Fruit fly (Drosophila melanogaster) whole organism, wandering third instar larva: ENCODE results near the gene cad.
A peak's percentile ranks its signal among the peaks of the same experiment; 100 is the strongest.

Experiments used
- Abd-B ChIP-seq: fragments of >200 bp; optimal IDR thresholded peaks from 2 replicates; lab custom pipeline; 2017; ENCODE audit warnings: missing biosample characterization, missing genetic modification characterization
- CG32264 ChIP-seq: fragments of 200-800 bp; sonication (Bioruptor generic); optimal IDR thresholded peaks from 2 replicates; lab custom pipeline; 2016; ENCODE audit warnings: missing biosample characterization, missing genetic modification characterization
- CG9705 ChIP-seq: fragments of 200-800 bp; sonication (Bioruptor generic); optimal IDR thresholded peaks from 2 replicates; lab custom pipeline; 2018; ENCODE audit warnings: missing biosample characterization, mild to moderate bottlenecking, missing genetic modification characterization
- CrebA ChIP-seq: fragments of 200-800 bp; sonication (Bioruptor generic); optimal IDR thresholded peaks from 2 replicates; lab custom pipeline; 2016; ENCODE audit warnings: missing biosample characterization, mild to moderate bottlenecking, missing genetic modification characterization, borderline replicate concordance
- Dfd ChIP-seq: fragments of >200 bp; optimal IDR thresholded peaks from 2 replicates; lab custom pipeline; 2017; ENCODE audit warnings: missing biosample characterization, missing genetic modification characterization
- Dif ChIP-seq: fragments of 200-275, 200-300 bp; sonication (Bioruptor generic); optimal IDR thresholded peaks from 2 replicates; lab custom pipeline; 2018; ENCODE audit warnings: missing biosample characterization, missing genetic modification characterization; ENCODE audit not compliant: partially characterized antibody
- GATAd ChIP-seq: sonication (Bioruptor generic); optimal IDR thresholded peaks from 2 replicates; lab custom pipeline; 2016; ENCODE audit warnings: missing biosample characterization, missing genetic modification characterization
- HLH106 ChIP-seq: fragments of 200-800 bp; optimal IDR thresholded peaks from 3 replicates; lab custom pipeline; 2019; ENCODE audit warnings: missing biosample characterization, mild to moderate bottlenecking, missing genetic modification characterization, moderate library complexity
- Hnf4 ChIP-seq: fragments of 200-800 bp; sonication (Bioruptor generic); optimal IDR thresholded peaks from 2 replicates; lab custom pipeline; 2016; ENCODE audit warnings: missing biosample characterization, mild to moderate bottlenecking, missing genetic modification characterization
- Hr78 ChIP-seq: fragments of >200 bp; optimal IDR thresholded peaks from 2 replicates; lab custom pipeline; 2017; ENCODE audit warnings: missing biosample characterization, missing genetic modification characterization
- Hr83 ChIP-seq: fragments of 200-300 bp; sonication (Bioruptor generic); optimal IDR thresholded peaks from 2 replicates; lab custom pipeline; 2016; ENCODE audit warnings: missing biosample characterization, mild to moderate bottlenecking, missing genetic modification characterization, moderate library complexity; ENCODE audit not compliant: poor library complexity, severe bottlenecking
- Jra ChIP-seq: sonication (Bioruptor generic); optimal IDR thresholded peaks from 2 replicates; lab custom pipeline; 2016; ENCODE audit warnings: missing biosample characterization, missing genetic modification characterization
- Mio ChIP-seq: sonication (Bioruptor generic); optimal IDR thresholded peaks from 2 replicates; lab custom pipeline; 2016; ENCODE audit warnings: missing biosample characterization, missing genetic modification characterization
- N ChIP-seq: fragments of >200 bp; optimal IDR thresholded peaks from 2 replicates; lab custom pipeline; 2018; ENCODE audit warnings: missing biosample characterization, missing external identifiers, missing genetic modification characterization
- OdsH ChIP-seq: fragments of 200-800 bp; sonication (Bioruptor generic); optimal IDR thresholded peaks from 2 replicates; lab custom pipeline; 2016; ENCODE audit warnings: missing biosample characterization, mild to moderate bottlenecking, missing genetic modification characterization
- Rel ChIP-seq, 2 experiments: fragments of 200-800 bp; sonication (Bioruptor generic) in 1 of 2; optimal IDR thresholded peaks; 2 replicates in 1 of 2; 3 replicates in 1 of 2; lab custom pipeline; 2016 to 2019; ENCODE audit warnings: mild to moderate bottlenecking in 2 of 2, missing biosample characterization in 2 of 2, missing genetic modification characterization in 2 of 2, moderate library complexity in 1 of 2
- Sp1 ChIP-seq: fragments of 200-800 bp; sonication (Bioruptor generic); optimal IDR thresholded peaks from 3 replicates; lab custom pipeline; 2019; ENCODE audit warnings: missing biosample characterization, mild to moderate bottlenecking, missing genetic modification characterization, moderate library complexity
- br ChIP-seq: fragments of 200-800 bp; sonication (Bioruptor generic); optimal IDR thresholded peaks from 2 replicates; lab custom pipeline; 2016; ENCODE audit warnings: missing biosample characterization, missing genetic modification characterization
- brk ChIP-seq: fragments of 200-800 bp; sonication (Bioruptor generic); optimal IDR thresholded peaks from 2 replicates; lab custom pipeline; 2016; ENCODE audit warnings: missing biosample characterization, mild to moderate bottlenecking, missing genetic modification characterization
- dl ChIP-seq, 2 experiments: fragments of 175-275, 200-275 bp in 1 of 2; fragments of 200-275 bp in 1 of 2; sonication (Bioruptor generic); optimal IDR thresholded peaks; lab custom pipeline; 2018; ENCODE audit warnings: mild to moderate bottlenecking in 2 of 2, missing biosample characterization in 2 of 2, missing genetic modification characterization in 2 of 2, moderate library complexity in 2 of 2; ENCODE audit not compliant: partially characterized antibody in 2 of 2, insufficient read depth in 1 of 2
- dmrt93B ChIP-seq: fragments of 200-800 bp; sonication (Bioruptor generic); optimal IDR thresholded peaks from 2 replicates; lab custom pipeline; 2018; ENCODE audit warnings: missing biosample characterization, mild to moderate bottlenecking, missing genetic modification characterization
- dsf ChIP-seq: sonication (Bioruptor generic); optimal IDR thresholded peaks from 2 replicates; lab custom pipeline; 2016; ENCODE audit warnings: missing biosample characterization, missing genetic modification characterization, borderline replicate concordance
- ey ChIP-seq: fragments of 200-800 bp; sonication (Bioruptor generic); optimal IDR thresholded peaks from 2 replicates; lab custom pipeline; 2016; ENCODE audit warnings: missing biosample characterization, missing genetic modification characterization
- foxo ChIP-seq, 2 experiments: fragments of 200-800 bp; sonication (Bioruptor generic); optimal IDR thresholded peaks; 2 replicates in 1 of 2; 3 replicates in 1 of 2; lab custom pipeline; 2016 to 2017; ENCODE audit warnings: missing biosample characterization in 2 of 2, missing genetic modification characterization in 2 of 2
- fru ChIP-seq: fragments of 200-800 bp; sonication (Bioruptor generic); optimal IDR thresholded peaks from 3 replicates; lab custom pipeline; 2016; ENCODE audit warnings: missing biosample characterization, mild to moderate bottlenecking, missing genetic modification characterization
- h ChIP-seq: fragments of 200-800 bp; sonication (Bioruptor generic); optimal IDR thresholded peaks from 3 replicates; lab custom pipeline; 2016; ENCODE audit warnings: missing biosample characterization, mild to moderate bottlenecking, missing genetic modification characterization
- jim ChIP-seq: fragments of 175-275, 200-325 bp; sonication (Bioruptor generic); optimal IDR thresholded peaks from 2 replicates; lab custom pipeline; 2016; ENCODE audit warnings: missing biosample characterization, mild to moderate bottlenecking, missing genetic modification characterization
- lola ChIP-seq: fragments of >200 bp; optimal IDR thresholded peaks from 2 replicates; lab custom pipeline; 2017; ENCODE audit warnings: missing biosample characterization, missing genetic modification characterization
- pan ChIP-seq: fragments of >200 bp; optimal IDR thresholded peaks from 2 replicates; lab custom pipeline; 2017
- psq ChIP-seq: fragments of 200-800 bp; sonication (Bioruptor generic); optimal IDR thresholded peaks from 3 replicates; lab custom pipeline; 2017; ENCODE audit warnings: missing biosample characterization, mild to moderate bottlenecking, missing genetic modification characterization, moderate library complexity
- rgr ChIP-seq: fragments of 200-800 bp; sonication (Bioruptor generic); optimal IDR thresholded peaks from 3 replicates; lab custom pipeline; 2016; ENCODE audit warnings: missing biosample characterization, mild to moderate bottlenecking, missing genetic modification characterization
- sage ChIP-seq: fragments of 200-800 bp; sonication (Bioruptor generic); optimal IDR thresholded peaks from 2 replicates; lab custom pipeline; 2016; ENCODE audit warnings: missing biosample characterization, mild to moderate bottlenecking, missing genetic modification characterization
- sv ChIP-seq: fragments of 200-800 bp; sonication (Bioruptor generic); optimal IDR thresholded peaks from 3 replicates; lab custom pipeline; 2016; ENCODE audit warnings: missing biosample characterization, missing genetic modification characterization
- tai ChIP-seq: sonication (Bioruptor generic); optimal IDR thresholded peaks from 2 replicates; lab custom pipeline; 2016; ENCODE audit warnings: missing biosample characterization, missing genetic modification characterization
- usp ChIP-seq: fragments of >200 bp; optimal IDR thresholded peaks from 2 replicates; lab custom pipeline; 2017; ENCODE audit warnings: missing biosample characterization, missing genetic modification characterization
- woc ChIP-seq: sonication (Bioruptor generic); optimal IDR thresholded peaks from 2 replicates; lab custom pipeline; 2016; ENCODE audit warnings: missing biosample characterization, mild to moderate bottlenecking, missing genetic modification characterization

cad gene

DNA sequence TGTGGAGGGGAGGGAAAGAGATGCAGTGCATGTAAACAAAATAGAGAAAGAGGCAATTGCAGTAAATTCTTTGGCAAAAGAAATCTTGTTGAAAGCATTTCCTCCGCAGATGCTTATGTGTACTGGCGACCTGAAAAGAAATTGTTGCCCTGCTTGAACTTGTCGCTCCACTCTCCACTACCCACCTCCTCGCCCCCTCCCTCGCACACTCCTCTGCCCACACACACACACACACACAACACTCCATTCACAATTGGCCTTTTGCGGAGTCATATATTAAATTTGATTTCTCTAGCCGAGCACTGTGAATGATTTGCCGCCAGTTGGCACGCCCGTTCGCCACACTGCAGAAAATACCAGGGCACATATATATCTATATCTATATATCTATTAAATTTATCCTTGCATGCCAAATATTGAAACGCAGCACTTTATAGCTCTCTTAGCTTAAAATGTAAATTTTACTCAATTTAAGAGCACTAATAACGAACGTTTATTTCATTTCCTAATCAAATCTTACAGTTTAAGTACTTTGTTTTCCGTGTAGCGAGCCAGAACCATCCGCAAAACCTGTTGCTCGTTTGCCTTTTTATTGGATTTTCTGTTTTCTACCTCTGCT is 11.6 kb upstream of the cad start (continued):
- no peak for TF ChIP-seq N (GFP tag; lab: Kevin White, UChicago)
- TF ChIP-seq Jra (GFP tag; lab: Kevin White, UChicago), result no peak
- no peak for TF ChIP-seq Mio (GFP tag; lab: Kevin White, UChicago)
- peak; percentile 20 to 76 for TF ChIP-seq foxo (GFP tag; optimal IDR thresholded peaks at IDR 0.05; lab: Kevin White, UChicago)
- peak; percentile 81 for TF ChIP-seq HLH106 (tag; lab: Kevin White, UChicago)
- no peak for TF ChIP-seq dl (GFP tag; optimal IDR thresholded peaks at IDR 0.05; lab: Kevin White, UChicago; ENCODE audit: insufficient read depth in 1 of 2, partially characterized antibody in 2 of 2)
- TF ChIP-seq CG9705, result peak; percentile 50
- peak; percentile 34 for TF ChIP-seq woc (GFP tag; lab: Kevin White, UChicago)
- TF ChIP-seq CG32264 (GFP tag; lab: Kevin White, UChicago), result peak; percentile 38
- TF ChIP-seq Dif (GFP tag; lab: Kevin White, UChicago), result no peak
- no peak for TF ChIP-seq jim (GFP tag; lab: Kevin White, UChicago)
- TF ChIP-seq, all 38 proteins: peak for 18

DNA sequence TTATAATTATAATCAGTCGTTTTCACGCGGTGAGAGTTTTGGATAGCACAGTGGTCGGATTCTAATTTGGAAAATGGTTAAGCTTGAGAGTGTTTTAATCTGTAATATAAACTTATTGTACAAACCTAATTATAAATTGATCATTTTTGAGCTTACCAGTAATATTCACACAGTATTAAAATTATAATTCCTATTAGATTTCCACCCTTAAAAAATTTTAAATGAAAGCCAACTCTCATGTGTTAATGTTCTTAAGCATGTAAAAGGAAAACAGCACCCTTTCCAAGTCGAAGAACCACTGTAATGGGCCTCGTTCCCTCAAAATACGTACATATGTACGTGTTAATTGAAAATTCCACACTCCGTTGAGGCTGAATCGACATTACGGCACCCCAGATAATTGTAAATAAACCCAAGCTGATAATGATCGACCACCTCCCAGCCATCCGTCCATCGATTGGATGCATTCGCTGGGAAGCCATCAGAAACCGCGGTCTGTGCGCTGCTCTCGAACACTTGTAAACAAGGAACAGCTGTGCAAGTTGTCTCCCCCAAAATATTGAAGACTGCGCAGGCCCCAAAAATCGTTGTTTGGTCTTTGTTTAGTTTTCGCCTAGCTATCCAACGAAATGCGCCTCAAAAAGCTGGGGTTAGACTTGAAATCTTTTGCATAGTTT is 10.6 kb upstream of the cad start:
- peak; percentile 70 for TF ChIP-seq HLH106 (tag; lab: Kevin White, UChicago)
- peak; percentile 62 for TF ChIP-seq ey (GFP tag; lab: Kevin White, UChicago)
- TF ChIP-seq Dfd (GFP tag; lab: Kevin White, UChicago), result peak; percentile 53
- TF ChIP-seq Sp1, result peak; percentile 58
- TF ChIP-seq psq, result peak; percentile 25
- TF ChIP-seq Jra (GFP tag; lab: Kevin White, UChicago), result no peak
- TF ChIP-seq OdsH (GFP tag; lab: Kevin White, UChicago), result peak; percentile 57
- TF ChIP-seq Hr83 (GFP tag; lab: Kevin White, UChicago), result peak; percentile 54
- peak; percentile 72 for TF ChIP-seq rgr (GFP tag; lab: Kevin White, UChicago)
- peak; percentile 40 for TF ChIP-seq woc (GFP tag; lab: Kevin White, UChicago)
- peak; percentile 65 for TF ChIP-seq br (GFP tag; lab: Kevin White, UChicago)
- TF ChIP-seq usp (GFP tag; lab: Kevin White, UChicago), result no peak
- peak; percentile 66 for TF ChIP-seq fru (GFP tag; lab: Kevin White, UChicago)
- no peak for TF ChIP-seq GATAd (GFP tag; lab: Kevin White, UChicago)
- peak; percentile 64 for TF ChIP-seq Hnf4 (GFP tag; lab: Kevin White, UChicago)
- TF ChIP-seq h (GFP tag; lab: Kevin White, UChicago), result peak; percentile 79
- TF ChIP-seq Rel (GFP tag; optimal IDR thresholded peaks at IDR 0.05; lab: Kevin White, UChicago), result no peak
- TF ChIP-seq Rel (tag; optimal IDR thresholded peaks at IDR 0.05; lab: Kevin White, UChicago), result peak; percentile 65
- no peak for TF ChIP-seq lola
- peak; percentile 38 for TF ChIP-seq dmrt93B (GFP tag; lab: Kevin White, UChicago)
- peak; percentile 15 for TF ChIP-seq CG32264 (GFP tag; lab: Kevin White, UChicago)
- peak; percentile 59 for TF ChIP-seq sage
- TF ChIP-seq Mio (GFP tag; lab: Kevin White, UChicago), result no peak
- TF ChIP-seq foxo (GFP tag; optimal IDR thresholded peaks at IDR 0.05; lab: Kevin White, UChicago), result peak in 1 of 2 experiments; percentile 77

- TF ChIP-seq Rel (GFP tag; optimal IDR thresholded peaks at IDR 0.05; lab: Kevin White, UChicago), result no peak
- peak; percentile 100 for TF ChIP-seq Rel (tag; optimal IDR thresholded peaks at IDR 0.05; lab: Kevin White, UChicago)
- TF ChIP-seq h (GFP tag; lab: Kevin White, UChicago), result peak; percentile 16
- TF ChIP-seq foxo (GFP tag; optimal IDR thresholded peaks at IDR 0.05; lab: Kevin White, UChicago), result no peak
- no peak for TF ChIP-seq Hnf4 (GFP tag; lab: Kevin White, UChicago)
- peak; percentile 24 for TF ChIP-seq rgr (GFP tag; lab: Kevin White, UChicago)
- no peak for TF ChIP-seq Jra (GFP tag; lab: Kevin White, UChicago)
- TF ChIP-seq, all 38 proteins: peak for 3
These were observed 9.6 kb upstream of the cad start for dm6 chr2L:20760956-20761355.

- TF ChIP-seq OdsH (GFP tag; lab: Kevin White, UChicago), result peak; percentile 88
- TF ChIP-seq GATAd (GFP tag; lab: Kevin White, UChicago), result no peak
- no peak for TF ChIP-seq Hr78
- no peak for TF ChIP-seq pan (lab: Kevin White, UChicago)
- peak; percentile 40 for TF ChIP-seq woc (GFP tag; lab: Kevin White, UChicago)
- TF ChIP-seq sv (GFP tag; lab: Kevin White, UChicago), result peak; percentile 33
- peak; percentile 49 for TF ChIP-seq dsf (GFP tag; lab: Kevin White, UChicago)
- TF ChIP-seq brk (GFP tag; lab: Kevin White, UChicago), result peak; percentile 79
- no peak for TF ChIP-seq CrebA (GFP tag; lab: Kevin White, UChicago)
- peak; percentile 27 for TF ChIP-seq br (GFP tag; lab: Kevin White, UChicago)
- no peak for TF ChIP-seq lola
- TF ChIP-seq Dif (GFP tag; lab: Kevin White, UChicago), result no peak
- TF ChIP-seq Hnf4 (GFP tag; lab: Kevin White, UChicago), result peak; percentile 74
- TF ChIP-seq Hr83 (GFP tag; lab: Kevin White, UChicago), result no peak
- TF ChIP-seq h (GFP tag; lab: Kevin White, UChicago), result peak; percentile 88
- no peak for TF ChIP-seq tai
- no peak for TF ChIP-seq Abd-B (GFP tag; lab: Kevin White, UChicago)
- TF ChIP-seq rgr (GFP tag; lab: Kevin White, UChicago), result peak; percentile 91
- TF ChIP-seq sage, result peak; percentile 73
- TF ChIP-seq foxo (GFP tag; optimal IDR thresholded peaks at IDR 0.05; lab: Kevin White, UChicago), result peak in 1 of 2 experiments; percentile 89
- peak; percentile 59 for TF ChIP-seq dmrt93B (GFP tag; lab: Kevin White, UChicago)
- peak; percentile 64 for TF ChIP-seq ey (GFP tag; lab: Kevin White, UChicago)
- no peak for TF ChIP-seq N (GFP tag; lab: Kevin White, UChicago)
These were observed 8.5 kb upstream of the cad start for dm6 chr2L:20761951-20762538.
